Worm (Caenorhabditis elegans): ENCODE results near the gene R08C7.8.

The R08C7.8 gene

ce11 chrIV:4470885-4471772 lies 36.8 kb upstream of the R08C7.8 start (continued):
- no peak for TF ChIP-seq hlh-12 (tag; optimal IDR thresholded peaks at IDR 0.05)
- TF ChIP-seq ceh-40 (GFP tag; IDR thresholded peaks at IDR 0.05) = no peak
- no peak for TF ChIP-seq hlh-26 (GFP tag; conservative IDR thresholded peaks at IDR 0.05)
- TF ChIP-seq fkh-3 (tag; optimal IDR thresholded peaks at IDR 0.05) = no peak
- TF ChIP-seq mes-4 (tag; optimal IDR thresholded peaks at IDR 0.05) = no peak
- no peak for TF ChIP-seq K12H6.12 (tag; optimal IDR thresholded peaks at IDR 0.05)
- no peak for TF ChIP-seq akir-1 (GFP tag; optimal IDR thresholded peaks at IDR 0.05)
- TF ChIP-seq let-526 (GFP tag; IDR thresholded peaks at IDR 0.05) = no peak
- TF ChIP-seq tbp1 (GFP tag; optimal IDR thresholded peaks at IDR 0.05) = peak; percentile 20
- TF ChIP-seq rcor-1 (GFP tag; IDR thresholded peaks at IDR 0.05) = no peak
- no peak for TF ChIP-seq aptf-2 (GFP tag; conservative IDR thresholded peaks at IDR 0.05)
- TF ChIP-seq B0336.3 (GFP tag; IDR thresholded peaks at IDR 0.05) = peak; percentile 51; the same call in 1 of the 2 replicates
- TF ChIP-seq madf-3 (GFP tag; IDR thresholded peaks at IDR 0.05) = peak; percentile 11; the same call in 1 of the 2 replicates
- 0 out of 2 replicates have a peak, but pooled peaks have one; percentile 5 for TF ChIP-seq ceh-58 (GFP tag; IDR thresholded peaks at IDR 0.05)
- no peak for TF ChIP-seq nhr-120 (GFP tag; IDR thresholded peaks at IDR 0.05)
- no peak for TF ChIP-seq ekl-4 (GFP tag; IDR thresholded peaks at IDR 0.05)
- TF ChIP-seq ceh-79 (tag; optimal IDR thresholded peaks at IDR 0.05) = no peak
- peak; percentile 56 for TF ChIP-seq efl-1 (GFP tag; optimal IDR thresholded peaks at IDR 0.05)
- TF ChIP-seq ets-4 (GFP tag; optimal IDR thresholded peaks at IDR 0.05) = no peak
- no peak for TF ChIP-seq let-607 (tag; optimal IDR thresholded peaks at IDR 0.05)
- TF ChIP-seq sea-2 (GFP tag; IDR thresholded peaks at IDR 0.05) = no peak
- no peak for TF ChIP-seq unc-130 (GFP tag; optimal IDR thresholded peaks at IDR 0.05)
- no peak for TF ChIP-seq mxl-1 (tag; optimal IDR thresholded peaks at IDR 0.05)
- TF ChIP-seq rec-8 (tag; optimal IDR thresholded peaks at IDR 0.05) = no peak
- no peak for TF ChIP-seq ZK185.1 (tag; optimal IDR thresholded peaks at IDR 0.05; ENCODE audit: poor library complexity, severe bottlenecking)
- no peak for TF ChIP-seq Y53G8AR.9 (GFP tag; conservative IDR thresholded peaks at IDR 0.05)
- TF ChIP-seq ccch-3 (GFP tag; optimal IDR thresholded peaks at IDR 0.05) = no peak
- TF ChIP-seq cebp-2 (GFP tag; IDR thresholded peaks at IDR 0.05) = 0 out of 2 replicates have a peak, but pooled peaks have one; percentile 11
- no peak for TF ChIP-seq nfya-2 (GFP tag; IDR thresholded peaks at IDR 0.05)
- TF ChIP-seq nhr-179 (tag; optimal IDR thresholded peaks at IDR 0.05) = no peak
- TF ChIP-seq lsl-1 (GFP tag; optimal IDR thresholded peaks at IDR 0.05) = peak; percentile 33
- peak; percentile 72; the same call in 1 of the 2 replicates for TF ChIP-seq pbrm-1 (GFP tag; IDR thresholded peaks at IDR 0.05)
- no peak for TF ChIP-seq snpc-1.1 (tag; optimal IDR thresholded peaks at IDR 0.05; ENCODE audit: insufficient read depth)
- no peak for TF ChIP-seq tlf-1 (GFP tag; optimal IDR thresholded peaks at IDR 0.05)
- no peak for TF ChIP-seq die-1 (tag; optimal IDR thresholded peaks at IDR 0.05)
- TF ChIP-seq hmg-1.2 (GFP tag; IDR thresholded peaks at IDR 0.05) = peak; percentile 81
- peak; percentile 10 for TF ChIP-seq F23B12.7 (tag; optimal IDR thresholded peaks at IDR 0.05; ENCODE audit: insufficient read depth)
- TF ChIP-seq lin-26 (GFP tag; IDR thresholded peaks at IDR 0.05) = no peak
- no peak for TF ChIP-seq unc-62 (GFP tag; optimal IDR thresholded peaks at IDR 0.05)
- no peak for TF ChIP-seq repo-1 (tag; optimal IDR thresholded peaks at IDR 0.05)
- no peak for TF ChIP-seq attf-3 (GFP tag; conservative IDR thresholded peaks at IDR 0.05)
- TF ChIP-seq mel-28 (tag; optimal IDR thresholded peaks at IDR 0.05; ENCODE audit: borderline replicate concordance) = no peak
- TF ChIP-seq snpc-3.4 (tag; optimal IDR thresholded peaks at IDR 0.05) = peak; percentile 23
- peak; percentile 64 for TF ChIP-seq attf-5 (GFP tag; optimal IDR thresholded peaks at IDR 0.05)
- peak; percentile 38; the same call in 1 of the 2 replicates for TF ChIP-seq lir-1 (GFP tag; conservative IDR thresholded peaks at IDR 0.05)
- TF ChIP-seq gei-17 (GFP tag; optimal IDR thresholded peaks at IDR 0.05) = no peak

Data from whole organism, young adult.